Fruit fly (Drosophila melanogaster): ENCODE data around the gene dmGlut.

dm6 chr2L:12005436-12006396, 21.5 kb upstream of the dmGlut start:
- no peak for TF ChIP-seq CTCF (optimal IDR thresholded peaks at IDR 0.05)
- no peak for TF ChIP-seq CG8478 (optimal IDR thresholded peaks at IDR 0.05)

Measured in S2 (cell line).